Worm (Caenorhabditis elegans): ENCODE data around the gene T26G10.5.

DNA sequence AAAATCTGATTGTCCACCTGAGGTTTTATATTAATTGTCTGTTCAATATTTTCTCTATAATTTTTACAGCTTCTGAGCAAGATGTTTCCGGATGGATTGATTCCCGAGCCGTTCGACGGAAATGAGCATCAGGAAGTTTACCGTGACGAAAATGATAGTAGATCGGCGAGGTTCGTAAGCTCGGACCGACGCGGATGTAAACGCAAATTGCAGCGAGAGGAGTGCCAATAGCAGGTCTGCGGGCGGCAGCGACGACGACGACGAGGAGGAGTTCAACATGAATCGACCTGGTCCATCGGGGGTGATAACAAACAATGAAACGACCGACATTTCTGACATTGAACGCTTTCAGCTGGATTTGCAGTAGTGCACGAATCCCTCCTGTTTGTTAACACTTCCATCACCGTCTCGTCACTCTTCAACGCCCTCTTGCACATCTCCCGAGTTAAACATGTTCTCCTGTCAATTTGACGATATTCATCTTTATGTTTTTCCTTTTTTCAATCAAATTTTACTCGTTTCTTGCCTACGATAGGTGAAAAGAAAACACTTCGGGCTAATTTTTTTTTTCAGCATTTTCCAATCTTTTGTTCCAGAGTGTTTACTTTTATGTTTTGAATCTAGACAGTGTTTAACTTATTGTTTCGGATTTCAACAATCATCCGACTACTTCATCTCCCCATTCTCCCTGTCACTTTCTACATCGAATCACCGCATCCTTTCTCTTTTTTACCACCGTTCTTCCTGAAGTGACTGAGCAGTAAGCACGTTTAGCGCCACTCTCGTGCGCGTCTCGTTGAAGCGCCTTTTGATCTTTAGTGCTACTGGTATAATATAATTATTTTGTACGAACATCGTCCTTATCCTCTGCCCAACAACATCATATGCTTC, 35.9 kb upstream of the T26G10.5 start:
- no peak for TF ChIP-seq gmeb-2 (tag; optimal IDR thresholded peaks at IDR 0.05)
- TF ChIP-seq nhr-11 (tag; optimal IDR thresholded peaks at IDR 0.05), result no peak
- TF ChIP-seq fkh-10 (GFP tag; optimal IDR thresholded peaks at IDR 0.05), result no peak
- TF ChIP-seq ama-1 (optimal IDR thresholded peaks at IDR 0.05), result no peak
- TF ChIP-seq che-1 (tag; optimal IDR thresholded peaks at IDR 0.05), result no peak
